Worm (Caenorhabditis elegans) whole organism, L2 larva: Measurements from ENCODE around the gene aqp-11.

ENCODE experiments used
- C34F6.9 ChIP-seq: fragments of 150-350 bp; optimal IDR thresholded peaks from 2 replicates; lab custom pipeline; 2014; ENCODE audit warnings: missing biosample characterization, missing genetic modification characterization
- F13H6.1 ChIP-seq: sonication (generic microtip); optimal IDR thresholded peaks from 2 replicates; lab custom pipeline; 2016; ENCODE audit warnings: missing genetic modification characterization, missing compliant biosample characterization
- ZK546.5 ChIP-seq: sonication (generic microtip); optimal IDR thresholded peaks from 2 replicates; lab custom pipeline; 2017; ENCODE audit warnings: missing biosample characterization, missing genetic modification characterization
- alr-1 ChIP-seq: fragments of 150-350 bp; optimal IDR thresholded peaks from 2 replicates; lab custom pipeline; 2014; ENCODE audit warnings: missing biosample characterization, missing genetic modification characterization
- aly-2 ChIP-seq: fragments of 150-350 bp; optimal IDR thresholded peaks from 2 replicates; lab custom pipeline; 2014; ENCODE audit warnings: missing biosample characterization, missing genetic modification characterization
- ama-1 ChIP-seq: fragments of 150-350 bp; optimal IDR thresholded peaks from 2 replicates; lab custom pipeline; 2018; ENCODE audit warnings: inconsistent platforms
- ceh-82 ChIP-seq: fragments of 150-350 bp; optimal IDR thresholded peaks from 2 replicates; lab custom pipeline; 2014; ENCODE audit warnings: missing biosample characterization, missing genetic modification characterization
- crh-2 ChIP-seq: sonication (generic microtip); optimal IDR thresholded peaks from 2 replicates; lab custom pipeline; 2017; ENCODE audit warnings: missing biosample characterization, missing genetic modification characterization
- dmd-4 ChIP-seq: sonication (generic microtip); optimal IDR thresholded peaks from 2 replicates; lab custom pipeline; 2017; ENCODE audit warnings: missing biosample characterization, missing genetic modification characterization
- egl-27 ChIP-seq: sonication (generic microtip); optimal IDR thresholded peaks from 3 replicates; lab custom pipeline; 2017; ENCODE audit warnings: missing biosample characterization, missing genetic modification reagents, missing genetic modification characterization
- elt-1 ChIP-seq: fragments of 150-350 bp; optimal IDR thresholded peaks from 2 replicates; lab custom pipeline; 2014; ENCODE audit warnings: missing biosample characterization, missing genetic modification characterization
- gmeb-1 ChIP-seq: fragments of 150-350 bp; optimal IDR thresholded peaks from 2 replicates; lab custom pipeline; 2014; ENCODE audit warnings: missing biosample characterization, missing genetic modification characterization
- lin-11 ChIP-seq: fragments of 150-350 bp; sonication (generic microtip); optimal IDR thresholded peaks from 2 replicates; lab custom pipeline; 2014; ENCODE audit warnings: missing biosample characterization, missing genetic modification characterization, inconsistent platforms, mixed read lengths
- lin-13 ChIP-seq: fragments of 150-350 bp; optimal IDR thresholded peaks from 2 replicates; lab custom pipeline; 2014; ENCODE audit warnings: missing biosample characterization, missing genetic modification reagents, missing genetic modification characterization
- lsy-2 ChIP-seq, 2 experiments: fragments of 150-350 bp in 1 of 2; sonication (generic microtip) in 1 of 2; optimal IDR thresholded peaks; 2 replicates each; lab custom pipeline; 2014 to 2017; ENCODE audit warnings: missing biosample characterization in 2 of 2, missing genetic modification characterization in 2 of 2
- mab-5 ChIP-seq: fragments of 150-350 bp; optimal IDR thresholded peaks from 2 replicates; lab custom pipeline; 2014; ENCODE audit warnings: missing biosample characterization, missing genetic modification characterization
- mbf-1 ChIP-seq: sonication (generic microtip); optimal IDR thresholded peaks from 2 replicates; lab custom pipeline; 2017; ENCODE audit warnings: missing biosample characterization, missing genetic modification characterization
- mdl-1 ChIP-seq, 2 experiments: fragments of 150-350 bp in 1 of 2; sonication (generic microtip) in 1 of 2; optimal IDR thresholded peaks; 2 replicates each; lab custom pipeline; 2017; ENCODE audit warnings: missing biosample characterization in 2 of 2, missing genetic modification characterization in 2 of 2
- nhr-10 ChIP-seq: sonication (generic microtip); optimal IDR thresholded peaks from 2 replicates; lab custom pipeline; 2017; ENCODE audit warnings: missing biosample characterization, missing genetic modification characterization
- nhr-129 ChIP-seq: fragments of 150-350 bp; optimal IDR thresholded peaks from 2 replicates; lab custom pipeline; 2014; ENCODE audit warnings: missing biosample characterization, missing genetic modification characterization
- nhr-21 ChIP-seq: fragments of 150-350 bp; optimal IDR thresholded peaks from 2 replicates; lab custom pipeline; 2014; ENCODE audit warnings: missing biosample characterization, missing genetic modification characterization
- nhr-23 ChIP-seq: fragments of 150-350 bp; optimal IDR thresholded peaks from 2 replicates; lab custom pipeline; 2014; ENCODE audit warnings: missing biosample characterization, missing genetic modification reagents, missing genetic modification characterization
- nhr-237 ChIP-seq: fragments of 150-350 bp; optimal IDR thresholded peaks from 2 replicates; lab custom pipeline; 2014; ENCODE audit warnings: missing biosample characterization, missing genetic modification characterization
- nhr-25 ChIP-seq: fragments of 150-350 bp; sonication (generic microtip); optimal IDR thresholded peaks from 3 replicates; lab custom pipeline; 2014; ENCODE audit warnings: missing biosample characterization, missing genetic modification characterization
- nhr-6 ChIP-seq: fragments of 150-350 bp; optimal IDR thresholded peaks from 2 replicates; lab custom pipeline; 2014; ENCODE audit warnings: missing biosample characterization, missing genetic modification characterization
- nhr-77 ChIP-seq: fragments of 150-350 bp; optimal IDR thresholded peaks from 2 replicates; lab custom pipeline; 2014; ENCODE audit warnings: missing biosample characterization, missing genetic modification characterization
- peb-1 ChIP-seq: fragments of 150-350 bp; optimal IDR thresholded peaks from 2 replicates; lab custom pipeline; 2014; ENCODE audit warnings: missing biosample characterization, missing genetic modification characterization
- sem-4 ChIP-seq: fragments of 150-350 bp; optimal IDR thresholded peaks from 2 replicates; lab custom pipeline; 2014; ENCODE audit warnings: missing biosample characterization, missing genetic modification reagents, missing genetic modification characterization
- skn-1 ChIP-seq: sonication (generic microtip); optimal IDR thresholded peaks from 2 replicates; lab custom pipeline; 2017; ENCODE audit warnings: missing biosample characterization, missing genetic modification characterization
- sma-3 ChIP-seq: sonication (generic microtip); optimal IDR thresholded peaks from 2 replicates; lab custom pipeline; 2016; ENCODE audit warnings: missing genetic modification reagents, missing genetic modification characterization, missing compliant biosample characterization
- sma-9 ChIP-seq, 2 experiments: fragments of 150-350 bp in 1 of 2; sonication (generic microtip) in 1 of 2; optimal IDR thresholded peaks; 2 replicates each; lab custom pipeline; 2014 to 2016; ENCODE audit warnings: missing genetic modification characterization in 2 of 2, mild to moderate bottlenecking in 1 of 2, missing biosample characterization in 1 of 2, missing compliant biosample characterization in 1 of 2, missing genetic modification reagents in 1 of 2, moderate library complexity in 1 of 2
- snpc-4 ChIP-seq: fragments of 150-350 bp; optimal IDR thresholded peaks from 2 replicates; lab custom pipeline; 2014; ENCODE audit warnings: missing biosample characterization, missing genetic modification characterization
- unc-39 ChIP-seq: fragments of 150-350 bp; optimal IDR thresholded peaks from 2 replicates; lab custom pipeline; 2014; ENCODE audit warnings: missing biosample characterization, missing genetic modification characterization
- unc-55 ChIP-seq: fragments of 150-350 bp; sonication (generic microtip); optimal IDR thresholded peaks from 3 replicates; lab custom pipeline; 2014; ENCODE audit warnings: missing biosample characterization, missing genetic modification reagents, missing genetic modification characterization
- unc-62 ChIP-seq: fragments of 150-350 bp; optimal IDR thresholded peaks from 2 replicates; lab custom pipeline; 2014; ENCODE audit warnings: missing biosample characterization, missing genetic modification reagents, missing genetic modification characterization
- zag-1 ChIP-seq: fragments of 150-350 bp; optimal IDR thresholded peaks from 2 replicates; lab custom pipeline; 2014; ENCODE audit warnings: missing biosample characterization, missing genetic modification characterization
- ztf-1 ChIP-seq: fragments of 200-800 bp; sonication (Bioruptor generic); conservative IDR thresholded peaks from 2 replicates; pipeline ENCODE4 v1.3.6; 2022; ENCODE audit warnings: missing genetic modification characterization, missing compliant biosample characterization
- ztf-11 ChIP-seq: sonication (generic microtip); optimal IDR thresholded peaks from 2 replicates; lab custom pipeline; 2017; ENCODE audit warnings: missing biosample characterization, missing genetic modification characterization

Gene aqp-11

DNA sequence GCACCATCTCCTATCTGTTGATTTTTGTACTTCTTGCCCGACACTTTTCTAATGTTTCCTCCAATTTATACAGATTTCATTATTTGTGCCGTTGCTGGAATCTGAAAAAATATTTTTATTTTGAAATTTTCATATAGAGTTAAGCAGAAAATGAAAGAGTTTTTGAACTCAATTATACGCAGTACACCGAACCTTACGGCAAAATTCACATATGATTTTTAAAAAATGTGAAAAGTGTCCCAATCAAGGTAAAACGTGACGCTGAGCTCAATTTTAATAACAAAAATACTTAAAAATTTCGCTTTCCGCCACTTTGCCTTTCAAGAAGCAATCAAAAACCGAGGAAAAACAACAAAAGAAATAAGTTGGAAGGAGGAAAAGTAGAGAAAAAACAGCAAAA is 42.4 kb upstream of the aqp-11 start, which contains the start of gene arrd-17:
TSS of gene arrd-17 (minus strand) at position 101 of the 400 bp plus-strand sequence.
- TF ChIP-seq nhr-10: no peak
- TF ChIP-seq sem-4: no peak
- TF ChIP-seq ama-1 (lab: Kevin White, UChicago): no peak
- TF ChIP-seq nhr-25 (tag; lab: Kevin White, UChicago): no peak
- TF ChIP-seq mab-5 (tag; lab: Kevin White, UChicago): no peak
- TF ChIP-seq unc-39 (tag; lab: Kevin White, UChicago): no peak
- no peak for TF ChIP-seq dmd-4 (tag; lab: Kevin White, UChicago)
- TF ChIP-seq nhr-237: no peak
- TF ChIP-seq unc-62 (GFP tag; lab: Kevin White, UChicago): no peak
- TF ChIP-seq peb-1 (tag; lab: Kevin White, UChicago): no peak
- TF ChIP-seq mbf-1 (tag; lab: Kevin White, UChicago): no peak
- no peak for TF ChIP-seq C34F6.9 (tag; lab: Kevin White, UChicago)
- no peak for TF ChIP-seq nhr-77 (tag; lab: Kevin White, UChicago)
- TF ChIP-seq sma-3 (GFP tag; lab: Kevin White, UChicago): no peak
- TF ChIP-seq mdl-1 (tag; optimal IDR thresholded peaks at IDR 0.05; lab: Kevin White, UChicago): no peak
- no peak for TF ChIP-seq lin-13 (GFP tag; lab: Kevin White, UChicago)
- TF ChIP-seq, all 48 proteins: peak for 0

DNA sequence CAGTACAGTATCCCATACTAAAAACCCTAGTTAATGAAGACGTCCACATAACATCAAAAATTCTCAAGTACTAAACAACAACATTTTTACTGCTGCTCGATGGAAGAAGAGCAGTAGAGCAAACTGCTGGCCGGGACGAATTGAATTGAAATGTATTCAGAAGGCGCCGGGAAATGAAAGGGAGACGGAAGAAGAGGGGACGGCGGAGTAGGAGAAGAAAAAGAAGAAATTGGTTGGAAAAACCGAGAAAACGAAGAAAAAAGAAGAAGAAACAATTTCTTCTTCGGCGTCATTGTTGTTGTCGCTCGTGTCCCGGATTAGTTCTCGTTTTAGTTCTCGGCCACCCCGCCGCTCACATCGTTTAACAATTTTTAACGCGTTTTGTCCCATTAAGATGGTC is 39.3 kb upstream of the aqp-11 start:
- TF ChIP-seq ztf-11 (tag; lab: Kevin White, UChicago) (no peak), ztf-1 (no peak), ama-1 (lab: Kevin White, UChicago) (no peak), unc-55 (GFP tag; lab: Kevin White, UChicago) (peak; percentile 12)
- TF ChIP-seq, all 48 proteins: peak for 1

DNA sequence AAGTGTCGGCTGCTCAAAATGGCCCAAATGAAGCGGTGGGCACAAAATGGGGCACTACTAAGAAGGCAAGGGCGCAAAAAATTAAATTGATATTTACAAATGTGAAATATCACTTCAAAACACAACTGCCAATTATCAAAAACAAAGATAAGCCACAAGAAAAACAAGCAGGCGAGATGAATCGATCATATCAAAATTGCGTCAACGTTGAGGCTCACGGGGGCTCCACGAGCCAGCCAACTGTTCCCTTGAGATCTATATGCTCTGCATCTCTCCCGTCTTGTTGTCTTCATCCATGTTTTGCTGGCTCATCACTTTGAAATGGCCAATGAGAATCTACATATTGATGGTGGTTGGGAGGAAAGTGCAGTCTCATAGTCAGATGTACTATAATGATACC is 37.8 kb upstream of the aqp-11 start:
- TF ChIP-seq gmeb-1 (tag; lab: Kevin White, UChicago): no peak
- peak; percentile 35 for TF ChIP-seq mab-5 (tag; lab: Kevin White, UChicago)
- TF ChIP-seq sma-3 (GFP tag; lab: Kevin White, UChicago): no peak
- TF ChIP-seq nhr-129: peak; percentile 21
- TF ChIP-seq nhr-10: no peak
- no peak for TF ChIP-seq mdl-1 (tag; optimal IDR thresholded peaks at IDR 0.05; lab: Kevin White, UChicago)
- no peak for TF ChIP-seq egl-27
- TF ChIP-seq ZK546.5: no peak
- no peak for TF ChIP-seq lin-13 (GFP tag; lab: Kevin White, UChicago)
- TF ChIP-seq elt-1 (tag; lab: Kevin White, UChicago): no peak
- no peak for TF ChIP-seq unc-55 (GFP tag; lab: Kevin White, UChicago)
- peak in 1 of 2 experiments; percentile 17 for TF ChIP-seq lsy-2 (tag; optimal IDR thresholded peaks at IDR 0.05; lab: Kevin White, UChicago)
- no peak for TF ChIP-seq snpc-4 (tag; lab: Kevin White, UChicago)
- no peak for TF ChIP-seq skn-1
- TF ChIP-seq aly-2 (tag; lab: Kevin White, UChicago): no peak
- TF ChIP-seq peb-1 (tag; lab: Kevin White, UChicago): no peak
- TF ChIP-seq ceh-82 (tag; lab: Kevin White, UChicago): no peak
- TF ChIP-seq crh-2 (tag; lab: Kevin White, UChicago): peak; percentile 17
- no peak for TF ChIP-seq alr-1
- no peak for TF ChIP-seq ama-1 (lab: Kevin White, UChicago)
- no peak for TF ChIP-seq nhr-21
- TF ChIP-seq C34F6.9 (tag; lab: Kevin White, UChicago): no peak
- no peak for TF ChIP-seq sem-4
- TF ChIP-seq nhr-6 (tag; lab: Kevin White, UChicago): no peak
- TF ChIP-seq nhr-23 (tag; lab: Kevin White, UChicago): no peak
- peak; percentile 4 for TF ChIP-seq sma-9 (GFP tag; optimal IDR thresholded peaks at IDR 0.05; lab: Kevin White, UChicago)
- no peak for TF ChIP-seq sma-9 (tag; optimal IDR thresholded peaks at IDR 0.05; lab: Kevin White, UChicago)
- no peak for TF ChIP-seq F13H6.1 (tag; lab: Kevin White, UChicago)
- TF ChIP-seq ztf-1: no peak
- TF ChIP-seq unc-39 (tag; lab: Kevin White, UChicago): no peak

DNA sequence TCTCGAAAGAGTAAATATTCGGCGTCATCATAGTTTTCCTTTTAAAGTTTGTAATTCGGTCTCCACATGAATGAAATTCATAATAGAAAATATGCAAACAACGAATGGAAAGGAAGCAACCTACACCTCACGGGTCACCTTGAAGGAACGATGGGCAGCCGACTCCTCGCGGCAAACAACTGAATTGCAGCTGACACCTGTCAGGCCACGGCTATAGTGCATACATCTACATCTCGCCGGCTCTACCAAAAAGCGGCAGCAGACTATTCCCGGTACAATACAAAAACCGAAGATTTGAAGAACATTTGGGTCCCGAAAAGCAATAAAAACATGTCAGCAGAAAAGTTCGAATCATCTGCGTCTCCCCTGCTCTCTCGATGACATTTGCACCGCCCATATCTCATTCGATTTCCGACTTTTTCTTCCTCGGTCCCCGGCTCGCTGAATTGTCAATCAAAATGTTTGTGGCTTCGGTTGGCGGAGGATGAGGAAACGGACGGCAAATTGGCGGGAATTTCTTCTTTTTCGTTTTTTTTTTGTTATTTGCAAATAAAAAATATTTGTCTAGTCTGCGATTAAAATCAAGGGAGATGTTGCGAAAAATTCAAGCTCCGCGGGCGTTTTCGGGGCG is 37.2 kb upstream of the aqp-11 start:
- TF ChIP-seq C34F6.9 (tag; lab: Kevin White, UChicago) (peak; percentile 48), F13H6.1 (tag; lab: Kevin White, UChicago) (peak; percentile 6), snpc-4 (tag; lab: Kevin White, UChicago) (peak; percentile 59), unc-39 (tag; lab: Kevin White, UChicago) (no peak), sma-9 (GFP tag; optimal IDR thresholded peaks at IDR 0.05; lab: Kevin White, UChicago) (peak; percentile 4), sma-9 (tag; optimal IDR thresholded peaks at IDR 0.05; lab: Kevin White, UChicago) (no peak), nhr-129 (peak; percentile 10), lsy-2 (tag; optimal IDR thresholded peaks at IDR 0.05; lab: Kevin White, UChicago) (peak in 1 of 2 experiments; percentile 30), sma-3 (GFP tag; lab: Kevin White, UChicago) (no peak), lin-11 (tag; lab: Kevin White, UChicago) (no peak), zag-1 (tag; lab: Kevin White, UChicago) (peak; percentile 19)
